Worm (Caenorhabditis elegans) whole organism, mixed stage, embryonic: ENCODE measurements around the gene F47C12.8.

Experiments used
- blmp-1 ChIP-seq: fragments of 150-350 bp; optimal IDR thresholded peaks from 2 replicates; lab custom pipeline; 2014; ENCODE audit warnings: missing biosample characterization, missing genetic modification characterization
- cnd-1 ChIP-seq: fragments of 200-800 bp; sonication (Bioruptor generic); optimal IDR thresholded peaks from 2 replicates; lab custom pipeline; 2018; ENCODE audit warnings: mild to moderate bottlenecking, missing genetic modification characterization, missing compliant biosample characterization
- hlh-1 ChIP-seq: fragments of 150-350 bp; optimal IDR thresholded peaks from 2 replicates; lab custom pipeline; 2014; ENCODE audit warnings: missing biosample characterization, missing genetic modification reagents, missing genetic modification characterization
- mep-1 ChIP-seq: fragments of 150-350 bp; optimal IDR thresholded peaks from 2 replicates; lab custom pipeline; 2017; ENCODE audit warnings: missing biosample characterization, missing genetic modification reagents, missing genetic modification characterization, inconsistent platforms
- nhr-237 ChIP-seq: fragments of 150-350 bp; optimal IDR thresholded peaks from 2 replicates; lab custom pipeline; 2014; ENCODE audit warnings: missing biosample characterization, missing genetic modification characterization
- pha-4 ChIP-seq: fragments of 150-350 bp; optimal IDR thresholded peaks from 2 replicates; lab custom pipeline; 2018; ENCODE audit warnings: missing biosample characterization, missing genetic modification reagents, missing genetic modification characterization
- unc-120 ChIP-seq: sonication (generic microtip); optimal IDR thresholded peaks from 2 replicates; lab custom pipeline; 2017; ENCODE audit warnings: missing genetic modification characterization, missing compliant biosample characterization; ENCODE audit not compliant: poor library complexity, severe bottlenecking
- unc-39 ChIP-seq: fragments of 150-350 bp; optimal IDR thresholded peaks from 2 replicates; lab custom pipeline; 2014; ENCODE audit warnings: missing biosample characterization, missing genetic modification characterization
- ztf-11 ChIP-seq: fragments of 150-350 bp; optimal IDR thresholded peaks from 2 replicates; lab custom pipeline; 2014; ENCODE audit warnings: missing biosample characterization, missing genetic modification characterization

ce11 chrIV:4014341-4014826 lies 16.0 kb upstream of the F47C12.8 start:
- TF ChIP-seq blmp-1, result no peak
- no peak for TF ChIP-seq pha-4 (tag; lab: Kevin White, UChicago)
- no peak for TF ChIP-seq cnd-1 (tag; lab: Kevin White, UChicago)
- no peak for TF ChIP-seq mep-1
- TF ChIP-seq ztf-11, result no peak
- no peak for TF ChIP-seq nhr-237
- TF ChIP-seq unc-39 (tag; lab: Kevin White, UChicago), result no peak
- TF ChIP-seq unc-120 (tag; lab: Kevin White, UChicago), result no peak
- no peak for TF ChIP-seq hlh-1 (tag; lab: Kevin White, UChicago)
